Fruit fly (Drosophila melanogaster): ENCODE results near the gene Uros1.
A peak's percentile ranks its signal among the peaks of the same experiment; 100 is the strongest.

Gene Uros1

DNA sequence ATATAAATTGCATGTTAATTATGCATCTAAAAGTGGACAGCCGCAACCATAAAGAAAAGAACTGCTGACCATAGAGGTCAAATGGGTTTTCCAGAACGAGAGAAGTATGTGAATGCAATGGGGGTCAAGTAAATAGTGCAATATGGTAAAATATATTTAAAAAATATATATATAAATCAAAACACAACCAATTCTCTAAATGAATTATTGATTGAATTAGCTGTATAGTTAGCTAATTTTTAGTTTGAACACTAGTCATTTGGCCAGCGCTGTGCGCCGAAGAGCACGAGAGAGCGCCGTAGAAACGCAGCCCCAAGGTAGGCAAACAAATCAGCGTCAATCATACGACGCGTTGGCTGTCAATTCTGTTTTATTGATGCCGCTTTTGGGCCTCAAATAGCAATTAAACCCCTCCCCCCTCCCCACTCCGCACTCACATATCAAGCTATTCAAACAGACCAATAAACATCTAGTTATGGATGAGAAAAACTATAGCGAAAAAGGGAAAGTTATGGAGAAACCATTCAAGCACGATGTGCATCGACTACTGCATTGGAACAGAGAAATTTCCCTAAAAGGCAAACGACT lies 21.0 kb downstream of the Uros1 start (continued):
- TF ChIP-seq CG9215 (GFP tag; IDR thresholded peaks at IDR 0.05) (peak; percentile 68), CG13624 (GFP tag; optimal IDR thresholded peaks at IDR 0.05) (peak; percentile 0), Sox102F (GFP tag; optimal IDR thresholded peaks at IDR 0.05) (peak; percentile 85), CG10321 (GFP tag; IDR thresholded peaks at IDR 0.05) (peak; percentile 60; the same call in 1 of the 2 replicates), maf-S (GFP tag; optimal IDR thresholded peaks at IDR 0.05) (no peak), ftz-f1 (GFP tag; optimal IDR thresholded peaks at IDR 0.05) (no peak), CG17328 (GFP tag; IDR thresholded peaks at IDR 0.05) (peak; percentile 94), dmrt99B (tag; optimal IDR thresholded peaks at IDR 0.05) (peak; percentile 89), sisA (GFP tag; IDR thresholded peaks at IDR 0.05) (peak; percentile 85), vnd (GFP tag; IDR thresholded peaks at IDR 0.05; ENCODE audit: partially characterized antibody) (no peak), luna (GFP tag; optimal IDR thresholded peaks at IDR 0.05) (no peak), Sin3A (optimal IDR thresholded peaks at IDR 0.05) (no peak), CG30403 (GFP tag; optimal IDR thresholded peaks at IDR 0.05) (peak; percentile 66), CG4424 (GFP tag; optimal IDR thresholded peaks at IDR 0.05) (peak; percentile 82), sima (GFP tag; optimal IDR thresholded peaks at IDR 0.05) (no peak), ewg (GFP tag; optimal IDR thresholded peaks at IDR 0.05) (peak; percentile 63), CG12236 (GFP tag; optimal IDR thresholded peaks at IDR 0.05) (no peak), Adf1 (GFP tag; IDR thresholded peaks at IDR 0.05) (peak; percentile 56), CG7372 (GFP tag; IDR thresholded peaks at IDR 0.05) (peak; percentile 79), CG7271 (tag; optimal IDR thresholded peaks at IDR 0.05) (peak; percentile 52), pros (GFP tag; optimal IDR thresholded peaks at IDR 0.05) (no peak), btn (GFP tag; optimal IDR thresholded peaks at IDR 0.05) (no peak), CG43689 (GFP tag; IDR thresholded peaks at IDR 0.05) (peak; percentile 77), Gug (GFP tag; IDR thresholded peaks at IDR 0.05) (peak; percentile 65), sim (GFP tag; IDR thresholded peaks at IDR 0.05) (peak; percentile 80), cad (GFP tag; optimal IDR thresholded peaks at IDR 0.05) (no peak), Vsx1 (GFP tag; optimal IDR thresholded peaks at IDR 0.05) (peak; percentile 65), dm (GFP tag; optimal IDR thresholded peaks at IDR 0.05) (no peak), Neu2 (GFP tag; optimal IDR thresholded peaks at IDR 0.05; ENCODE audit: borderline replicate concordance) (no peak), nom (GFP tag; optimal IDR thresholded peaks at IDR 0.05) (no peak), CG13894 (tag; optimal IDR thresholded peaks at IDR 0.05) (peak; percentile 56), CG30431 (GFP tag; optimal IDR thresholded peaks at IDR 0.05) (peak; percentile 63), pnt (GFP tag; optimal IDR thresholded peaks at IDR 0.05) (peak; percentile 19), CG18764 (GFP tag; optimal IDR thresholded peaks at IDR 0.05) (peak; percentile 40), cg (GFP tag; optimal IDR thresholded peaks at IDR 0.05) (no peak), psq (GFP tag; optimal IDR thresholded peaks at IDR 0.05) (peak; percentile 56), nerfin-2 (GFP tag; IDR thresholded peaks at IDR 0.05; ENCODE audit: partially characterized antibody) (no peak), D19B (GFP tag; optimal IDR thresholded peaks at IDR 0.05) (peak; percentile 52), CG17802 (tag; optimal IDR thresholded peaks at IDR 0.05) (peak; percentile 49), gcm2 (GFP tag; optimal IDR thresholded peaks at IDR 0.05) (no peak), Fer2 (tag; optimal IDR thresholded peaks at IDR 0.05) (peak; percentile 32), CG31224 (GFP tag; IDR thresholded peaks at IDR 0.05) (peak; percentile 78), CG2199 (GFP tag; IDR thresholded peaks at IDR 0.05) (peak; percentile 81; the same call in 1 of the 3 replicates), sqz (GFP tag; optimal IDR thresholded peaks at IDR 0.05) (peak; percentile 66), gro (GFP tag; optimal IDR thresholded peaks at IDR 0.05) (no peak), CG10654 (GFP tag; optimal IDR thresholded peaks at IDR 0.05) (peak; percentile 54), Elba2 (GFP tag; optimal IDR thresholded peaks at IDR 0.05) (no peak), klu (GFP tag; IDR thresholded peaks at IDR 0.05) (peak; percentile 63), pum (GFP tag; optimal IDR thresholded peaks at IDR 0.05) (no peak), CG11093 (GFP tag; IDR thresholded peaks at IDR 0.05) (no peak; the same call in 1 of the 3 replicates), danr (GFP tag; IDR thresholded peaks at IDR 0.05) (peak; percentile 75)

Measured in whole organism, embryonic.